Worm (Caenorhabditis elegans): Measurements from ENCODE around the gene M02D8.7.

DNA sequence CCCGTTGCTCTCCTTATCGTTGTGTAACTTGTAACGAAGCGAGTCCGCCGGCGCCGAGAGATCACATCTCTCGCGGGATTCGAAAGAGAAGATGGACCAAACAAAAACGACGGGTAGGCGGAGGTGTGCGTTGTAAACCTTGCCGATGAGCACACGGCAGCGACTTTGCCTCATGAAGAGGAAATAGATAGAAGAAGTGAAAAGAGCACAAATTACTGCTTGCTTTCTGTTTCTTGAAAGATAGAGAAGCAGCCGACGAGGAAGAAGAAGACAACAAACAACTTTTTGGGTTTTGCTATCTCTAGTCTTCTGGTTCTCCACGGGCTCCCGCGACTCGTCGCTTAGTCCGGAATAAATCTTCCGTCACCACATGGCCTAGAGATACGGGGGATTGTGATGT is 19.0 kb downstream of the M02D8.7 start:
- TF ChIP-seq ama-1 (optimal IDR thresholded peaks at IDR 0.05) (no peak), aly-1 (tag; optimal IDR thresholded peaks at IDR 0.05) (no peak), tbx-37 (GFP tag; conservative IDR thresholded peaks at IDR 0.05) (no peak), flt-1 (GFP tag; IDR thresholded peaks at IDR 0.05) (no peak)
